Worm (Caenorhabditis elegans) whole organism, L2 larva: ENCODE results near the gene inx-2.

Experiments used
- C34F6.9 ChIP-seq: fragments of 150-350 bp; optimal IDR thresholded peaks from 2 replicates; lab custom pipeline; 2014; ENCODE audit warnings: missing biosample characterization, missing genetic modification characterization
- F13H6.1 ChIP-seq: sonication (generic microtip); optimal IDR thresholded peaks from 2 replicates; lab custom pipeline; 2016; ENCODE audit warnings: missing genetic modification characterization, missing compliant biosample characterization
- R02D3.7 ChIP-seq: fragments of 150-350 bp; optimal IDR thresholded peaks from 2 replicates; lab custom pipeline; 2014; ENCODE audit warnings: missing biosample characterization, missing genetic modification characterization
- Y55F3AM.14 ChIP-seq: fragments of 200-800 bp; sonication (Bioruptor generic); optimal IDR thresholded peaks from 2 replicates; lab custom pipeline; 2018; ENCODE audit warnings: mild to moderate bottlenecking, missing genetic modification characterization, missing compliant biosample characterization
- ZK546.5 ChIP-seq: sonication (generic microtip); optimal IDR thresholded peaks from 2 replicates; lab custom pipeline; 2017; ENCODE audit warnings: missing biosample characterization, missing genetic modification characterization
- alr-1 ChIP-seq: fragments of 150-350 bp; optimal IDR thresholded peaks from 2 replicates; lab custom pipeline; 2014; ENCODE audit warnings: missing biosample characterization, missing genetic modification characterization
- aly-2 ChIP-seq: fragments of 150-350 bp; optimal IDR thresholded peaks from 2 replicates; lab custom pipeline; 2014; ENCODE audit warnings: missing biosample characterization, missing genetic modification characterization
- ama-1 ChIP-seq: fragments of 150-350 bp; optimal IDR thresholded peaks from 2 replicates; lab custom pipeline; 2018; ENCODE audit warnings: inconsistent platforms
- blmp-1 ChIP-seq: sonication (generic microtip); optimal IDR thresholded peaks from 2 replicates; lab custom pipeline; 2017; ENCODE audit warnings: missing genetic modification characterization, mild to moderate bottlenecking, missing compliant biosample characterization, antibody characterized with exemption, moderate library complexity; ENCODE audit not compliant: insufficient read depth
- ceh-16 ChIP-seq: fragments of 150-350 bp; optimal IDR thresholded peaks from 2 replicates; lab custom pipeline; 2014; ENCODE audit warnings: missing biosample characterization, missing genetic modification characterization
- ceh-82 ChIP-seq: fragments of 150-350 bp; optimal IDR thresholded peaks from 2 replicates; lab custom pipeline; 2014; ENCODE audit warnings: missing biosample characterization, missing genetic modification characterization
- crh-2 ChIP-seq: sonication (generic microtip); optimal IDR thresholded peaks from 2 replicates; lab custom pipeline; 2017; ENCODE audit warnings: missing biosample characterization, missing genetic modification characterization
- egl-27 ChIP-seq: sonication (generic microtip); optimal IDR thresholded peaks from 3 replicates; lab custom pipeline; 2017; ENCODE audit warnings: missing biosample characterization, missing genetic modification reagents, missing genetic modification characterization
- elt-1 ChIP-seq: fragments of 150-350 bp; optimal IDR thresholded peaks from 2 replicates; lab custom pipeline; 2014; ENCODE audit warnings: missing biosample characterization, missing genetic modification characterization
- elt-3 ChIP-seq: sonication (generic microtip); optimal IDR thresholded peaks from 2 replicates; lab custom pipeline; 2017; ENCODE audit warnings: missing biosample characterization, missing genetic modification characterization
- gmeb-1 ChIP-seq: fragments of 150-350 bp; optimal IDR thresholded peaks from 2 replicates; lab custom pipeline; 2014; ENCODE audit warnings: missing biosample characterization, missing genetic modification characterization
- lin-11 ChIP-seq: fragments of 150-350 bp; sonication (generic microtip); optimal IDR thresholded peaks from 2 replicates; lab custom pipeline; 2014; ENCODE audit warnings: missing biosample characterization, missing genetic modification characterization, inconsistent platforms, mixed read lengths
- lin-13 ChIP-seq: fragments of 150-350 bp; optimal IDR thresholded peaks from 2 replicates; lab custom pipeline; 2014; ENCODE audit warnings: missing biosample characterization, missing genetic modification reagents, missing genetic modification characterization
- mab-5 ChIP-seq: fragments of 150-350 bp; optimal IDR thresholded peaks from 2 replicates; lab custom pipeline; 2014; ENCODE audit warnings: missing biosample characterization, missing genetic modification characterization
- mbf-1 ChIP-seq: sonication (generic microtip); optimal IDR thresholded peaks from 2 replicates; lab custom pipeline; 2017; ENCODE audit warnings: missing biosample characterization, missing genetic modification characterization
- nhr-10 ChIP-seq: sonication (generic microtip); optimal IDR thresholded peaks from 2 replicates; lab custom pipeline; 2017; ENCODE audit warnings: missing biosample characterization, missing genetic modification characterization
- nhr-11 ChIP-seq: fragments of 150-350 bp; optimal IDR thresholded peaks from 2 replicates; lab custom pipeline; 2014; ENCODE audit warnings: missing biosample characterization, missing genetic modification characterization
- nhr-12 ChIP-seq: fragments of 150-350 bp; optimal IDR thresholded peaks from 2 replicates; lab custom pipeline; 2014; ENCODE audit warnings: missing biosample characterization, missing genetic modification characterization
- nhr-129 ChIP-seq: fragments of 150-350 bp; optimal IDR thresholded peaks from 2 replicates; lab custom pipeline; 2014; ENCODE audit warnings: missing biosample characterization, missing genetic modification characterization
- nhr-25 ChIP-seq: fragments of 150-350 bp; sonication (generic microtip); optimal IDR thresholded peaks from 3 replicates; lab custom pipeline; 2014; ENCODE audit warnings: missing biosample characterization, missing genetic modification characterization
- nhr-6 ChIP-seq: fragments of 150-350 bp; optimal IDR thresholded peaks from 2 replicates; lab custom pipeline; 2014; ENCODE audit warnings: missing biosample characterization, missing genetic modification characterization
- nhr-77 ChIP-seq: fragments of 150-350 bp; optimal IDR thresholded peaks from 2 replicates; lab custom pipeline; 2014; ENCODE audit warnings: missing biosample characterization, missing genetic modification characterization
- peb-1 ChIP-seq: fragments of 150-350 bp; optimal IDR thresholded peaks from 2 replicates; lab custom pipeline; 2014; ENCODE audit warnings: missing biosample characterization, missing genetic modification characterization
- sem-4 ChIP-seq: fragments of 150-350 bp; optimal IDR thresholded peaks from 2 replicates; lab custom pipeline; 2014; ENCODE audit warnings: missing biosample characterization, missing genetic modification reagents, missing genetic modification characterization
- skn-1 ChIP-seq: sonication (generic microtip); optimal IDR thresholded peaks from 2 replicates; lab custom pipeline; 2017; ENCODE audit warnings: missing biosample characterization, missing genetic modification characterization
- sma-9 ChIP-seq, 2 experiments: fragments of 150-350 bp in 1 of 2; sonication (generic microtip) in 1 of 2; optimal IDR thresholded peaks; 2 replicates each; lab custom pipeline; 2014 to 2016; ENCODE audit warnings: missing genetic modification characterization in 2 of 2, mild to moderate bottlenecking in 1 of 2, missing biosample characterization in 1 of 2, missing compliant biosample characterization in 1 of 2, missing genetic modification reagents in 1 of 2, moderate library complexity in 1 of 2
- snpc-4 ChIP-seq: fragments of 150-350 bp; optimal IDR thresholded peaks from 2 replicates; lab custom pipeline; 2014; ENCODE audit warnings: missing biosample characterization, missing genetic modification characterization
- unc-39 ChIP-seq: fragments of 150-350 bp; optimal IDR thresholded peaks from 2 replicates; lab custom pipeline; 2014; ENCODE audit warnings: missing biosample characterization, missing genetic modification characterization
- unc-55 ChIP-seq: fragments of 150-350 bp; sonication (generic microtip); optimal IDR thresholded peaks from 3 replicates; lab custom pipeline; 2014; ENCODE audit warnings: missing biosample characterization, missing genetic modification reagents, missing genetic modification characterization
- unc-62 ChIP-seq: fragments of 150-350 bp; optimal IDR thresholded peaks from 2 replicates; lab custom pipeline; 2014; ENCODE audit warnings: missing biosample characterization, missing genetic modification reagents, missing genetic modification characterization
- ztf-1 ChIP-seq: fragments of 200-800 bp; sonication (Bioruptor generic); conservative IDR thresholded peaks from 2 replicates; pipeline ENCODE4 v1.3.6; 2022; ENCODE audit warnings: missing genetic modification characterization, missing compliant biosample characterization
- ztf-11 ChIP-seq: sonication (generic microtip); optimal IDR thresholded peaks from 2 replicates; lab custom pipeline; 2017; ENCODE audit warnings: missing biosample characterization, missing genetic modification characterization

Gene inx-2

DNA sequence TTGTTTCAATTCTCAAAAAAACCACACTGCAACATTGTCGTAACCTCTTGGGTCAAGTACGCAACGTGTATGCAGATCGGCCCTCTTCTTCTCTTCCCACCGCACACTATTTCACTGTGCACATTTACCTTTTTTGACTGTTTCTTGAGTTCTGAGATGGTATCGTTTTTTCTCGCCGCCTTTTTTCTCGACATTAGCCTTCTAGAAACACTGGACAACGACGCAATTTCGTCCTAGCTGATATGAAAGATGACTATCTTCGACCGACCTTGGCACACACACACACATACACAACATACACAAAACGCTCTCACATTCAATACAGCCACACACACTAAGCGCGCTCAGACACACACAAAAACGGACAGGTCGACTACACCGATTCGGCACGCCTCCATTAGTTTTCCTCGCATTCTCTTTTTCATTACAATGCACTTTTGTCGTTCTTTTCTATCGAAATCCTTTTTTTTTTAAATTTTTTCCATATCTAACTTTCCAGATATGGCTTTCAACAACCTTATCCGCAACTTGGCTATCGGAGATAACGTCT, 42.9 kb upstream of the inx-2 start, which contains the start of gene aco-1 (continued):
- peak; percentile 18 for TF ChIP-seq sma-9 (GFP tag; optimal IDR thresholded peaks at IDR 0.05; lab: Kevin White, UChicago)
- no peak for TF ChIP-seq sma-9 (tag; optimal IDR thresholded peaks at IDR 0.05; lab: Kevin White, UChicago)
- peak; percentile 29 for TF ChIP-seq unc-55 (GFP tag; lab: Kevin White, UChicago)
- TF ChIP-seq nhr-11 (tag; lab: Kevin White, UChicago) = no peak
- TF ChIP-seq snpc-4 (tag; lab: Kevin White, UChicago) = no peak

DNA sequence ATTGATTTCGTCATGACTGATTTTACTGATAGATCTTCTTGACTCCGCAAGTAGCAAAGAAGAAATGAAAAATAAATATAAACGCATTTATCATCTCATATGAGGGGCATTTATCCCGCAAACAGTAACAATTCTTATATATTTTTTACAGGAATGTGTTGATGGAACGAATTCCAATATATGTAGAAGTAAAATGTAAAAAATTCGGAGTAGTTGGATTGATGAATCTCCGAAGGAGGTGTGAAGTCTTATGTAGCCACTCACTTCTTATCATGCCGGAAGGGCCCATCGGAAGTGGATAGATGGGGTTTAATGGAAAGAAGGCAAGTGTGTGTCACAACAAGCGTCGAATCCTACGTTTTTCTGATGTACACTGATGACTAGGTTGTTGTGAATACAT, 41.2 kb upstream of the inx-2 start, which contains the start of gene gcy-9:
Gene gcy-9 (minus strand): TSS at position 101 of the 400 bp plus-strand sequence.
- TF ChIP-seq C34F6.9 (no peak), nhr-25 (no peak), snpc-4 (tag; lab: Kevin White, UChicago) (no peak), lin-13 (GFP tag; lab: Kevin White, UChicago) (no peak)

DNA sequence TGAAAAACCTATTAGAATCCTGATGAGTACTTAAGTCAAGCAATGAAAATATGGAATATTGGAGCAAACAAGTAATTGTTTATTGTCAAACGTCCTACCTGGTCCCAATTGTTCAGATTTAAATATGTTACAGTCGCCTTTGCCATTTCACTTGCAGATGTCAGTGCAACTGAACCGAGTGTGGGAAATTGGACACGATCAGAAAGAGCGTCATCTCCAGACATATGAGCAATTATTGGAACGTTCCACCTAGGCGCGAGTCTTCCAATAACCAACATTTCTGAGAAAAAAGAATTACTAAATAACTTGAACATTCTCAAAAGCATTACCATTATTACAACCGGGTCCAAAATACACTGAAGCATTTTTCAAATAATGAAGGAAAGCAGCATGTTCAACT, 40.6 kb upstream of the inx-2 start:
- no peak for TF ChIP-seq elt-1
- TF ChIP-seq mab-5 = no peak
- no peak for TF ChIP-seq ama-1
- no peak for TF ChIP-seq skn-1
- no peak for TF ChIP-seq R02D3.7 (tag; lab: Kevin White, UChicago)
- no peak for TF ChIP-seq ztf-11 (tag; lab: Kevin White, UChicago)
- no peak for TF ChIP-seq alr-1 (tag; lab: Kevin White, UChicago)
- no peak for TF ChIP-seq nhr-10 (tag; lab: Kevin White, UChicago)
- no peak for TF ChIP-seq ztf-1 (GFP tag; lab: Robert Waterston, UW)
- no peak for TF ChIP-seq F13H6.1 (tag; lab: Kevin White, UChicago)
- TF ChIP-seq unc-62 = no peak
- no peak for TF ChIP-seq ceh-16
- no peak for TF ChIP-seq peb-1 (tag; lab: Kevin White, UChicago)
- TF ChIP-seq lin-11 (tag; lab: Kevin White, UChicago) = no peak
- no peak for TF ChIP-seq gmeb-1
- no peak for TF ChIP-seq ceh-82 (tag; lab: Kevin White, UChicago)
- TF ChIP-seq egl-27 (tag; lab: Kevin White, UChicago) = no peak

DNA sequence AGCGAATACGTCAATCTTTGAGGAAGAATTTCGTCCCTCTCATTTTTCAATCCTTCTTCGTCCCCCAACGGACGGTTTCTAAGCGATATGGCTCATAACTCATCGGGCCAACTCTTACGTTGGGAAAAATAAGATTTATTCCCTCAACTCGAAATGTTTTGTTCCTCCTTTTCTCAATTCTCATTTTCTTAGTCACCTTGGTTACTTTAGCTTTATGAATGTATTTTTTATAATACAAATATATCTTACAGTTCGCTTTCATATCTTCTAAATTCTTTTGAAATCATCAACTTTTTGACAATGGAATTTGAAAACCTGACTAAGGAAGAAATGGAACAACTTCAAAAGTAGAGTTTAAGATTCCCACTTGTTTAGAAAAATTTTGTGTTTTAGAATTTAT, 32.9 kb upstream of the inx-2 start, which contains the start of gene npr-9:
Gene npr-9 (plus strand): TSS at position 301 of the 400 bp plus-strand sequence.
- TF ChIP-seq lin-11 (tag; lab: Kevin White, UChicago) (no peak), skn-1 (no peak), C34F6.9 (no peak), nhr-12 (no peak), nhr-77 (tag; lab: Kevin White, UChicago) (no peak), Y55F3AM.14 (GFP tag; lab: Kevin White, UChicago) (no peak), mab-5 (no peak), F13H6.1 (tag; lab: Kevin White, UChicago) (no peak), unc-55 (GFP tag; lab: Kevin White, UChicago) (no peak), nhr-11 (tag; lab: Kevin White, UChicago) (no peak), nhr-129 (tag; lab: Kevin White, UChicago) (no peak), ceh-16 (no peak), ZK546.5 (tag; lab: Kevin White, UChicago) (no peak), R02D3.7 (tag; lab: Kevin White, UChicago) (no peak), egl-27 (tag; lab: Kevin White, UChicago) (no peak), gmeb-1 (no peak), nhr-6 (tag; lab: Kevin White, UChicago) (no peak)

DNA sequence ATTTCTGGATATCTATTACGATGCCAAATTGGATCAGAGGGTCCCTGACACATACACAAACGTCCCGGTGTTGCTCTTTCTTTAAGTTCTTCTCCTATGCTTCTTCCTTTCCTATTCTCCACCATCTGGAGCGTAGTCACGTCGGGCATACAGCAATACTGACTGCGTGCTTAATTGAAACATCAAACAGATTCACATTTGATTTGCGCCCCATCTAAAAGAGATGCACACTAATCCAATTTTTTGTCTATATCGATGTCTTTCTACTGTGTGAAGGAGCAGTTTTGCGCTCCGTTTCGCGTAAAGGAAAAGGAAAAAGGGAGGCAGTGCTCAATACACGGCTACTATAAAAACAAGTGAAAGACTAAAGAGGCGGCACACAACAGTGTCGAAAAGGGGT, 32.2 kb upstream of the inx-2 start:
- TF ChIP-seq unc-39 (tag; lab: Kevin White, UChicago) (no peak), R02D3.7 (tag; lab: Kevin White, UChicago) (no peak), crh-2 (no peak), nhr-129 (tag; lab: Kevin White, UChicago) (no peak), blmp-1 (tag; lab: Kevin White, UChicago) (no peak), elt-3 (tag; lab: Kevin White, UChicago) (no peak), nhr-12 (no peak), aly-2 (no peak), mab-5 (no peak), snpc-4 (tag; lab: Kevin White, UChicago) (no peak), sma-9 (GFP tag; optimal IDR thresholded peaks at IDR 0.05; lab: Kevin White, UChicago) (no peak), sma-9 (tag; optimal IDR thresholded peaks at IDR 0.05; lab: Kevin White, UChicago) (no peak), Y55F3AM.14 (GFP tag; lab: Kevin White, UChicago) (no peak), ztf-11 (tag; lab: Kevin White, UChicago) (no peak), mbf-1 (no peak), alr-1 (tag; lab: Kevin White, UChicago) (no peak), ceh-82 (tag; lab: Kevin White, UChicago) (no peak), lin-13 (GFP tag; lab: Kevin White, UChicago) (no peak), sem-4 (tag; lab: Kevin White, UChicago) (no peak)
